Comparison of ENCODE assay signal across 4 fruit fly cellular contexts in genomic region chr2L:15907358-15907757, dm6.
A peak's percentile ranks its signal among the peaks of the same experiment; 100 is the strongest.
TF ChIP-seq lines count a peak whose summit lies in the region.

No protein-coding gene starts in this region.

- TF ChIP-seq CTCF in whole organism, embryonic (GFP tag; optimal IDR thresholded peaks at IDR 0.05; lab: Kevin White, UChicago): no peak

TF ChIP-seq in whole organism, adult, 20 proteins besides CTCF, POLR2A, EP300 and RAD21:
- TF ChIP-seq Hr96 (GFP tag; optimal IDR thresholded peaks at IDR 0.05; lab: Kevin White, UChicago): no peak
- TF ChIP-seq CG12768 (GFP tag; optimal IDR thresholded peaks at IDR 0.05; lab: Kevin White, UChicago): no peak
- TF ChIP-seq tj (GFP tag; optimal IDR thresholded peaks at IDR 0.05; lab: Kevin White, UChicago): peak; percentile 88
- no peak for TF ChIP-seq CG1620 (GFP tag; optimal IDR thresholded peaks at IDR 0.05; lab: Kevin White, UChicago)
- TF ChIP-seq ovo (GFP tag; optimal IDR thresholded peaks at IDR 0.05; lab: Kevin White, UChicago): no peak
- no peak for TF ChIP-seq CG11617 (GFP tag; optimal IDR thresholded peaks at IDR 0.05; lab: Kevin White, UChicago)
- TF ChIP-seq bab1 (GFP tag; optimal IDR thresholded peaks at IDR 0.05; lab: Kevin White, UChicago): peak; percentile 0
- TF ChIP-seq CG5204 (GFP tag; optimal IDR thresholded peaks at IDR 0.05; lab: Kevin White, UChicago): no peak

TF ChIP-seq in whole organism, embryonic, 481 proteins besides CTCF, POLR2A, EP300 and RAD21:
- TF ChIP-seq ap (GFP tag; IDR thresholded peaks at IDR 0.05; lab: Robert Waterston, UW) (no peak), CG11093 (GFP tag; IDR thresholded peaks at IDR 0.05; lab: Robert Waterston, UW) (no peak), Spps (tag; optimal IDR thresholded peaks at IDR 0.05; lab: Kevin White, UChicago) (no peak), Sry-δ (GFP tag; optimal IDR thresholded peaks at IDR 0.05; lab: Kevin White, UChicago) (no peak), tna (GFP tag; IDR thresholded peaks at IDR 0.05; lab: Robert Waterston, UW; ENCODE audit: partially characterized antibody) (no peak), CG17385 (GFP tag; optimal IDR thresholded peaks at IDR 0.05; lab: Kevin White, UChicago) (no peak), CG31388 (GFP tag; optimal IDR thresholded peaks at IDR 0.05; lab: Kevin White, UChicago) (no peak), Sin3A (optimal IDR thresholded peaks at IDR 0.05; lab: Kevin White, UChicago) (no peak), CG2889 (GFP tag; IDR thresholded peaks at IDR 0.05; lab: Robert Waterston, UW) (no peak), Ravus (GFP tag; IDR thresholded peaks at IDR 0.05; lab: Robert Waterston, UW) (no peak), dmrt11E (tag; optimal IDR thresholded peaks at IDR 0.05; lab: Kevin White, UChicago) (no peak), kah (GFP tag; optimal IDR thresholded peaks at IDR 0.05; lab: Kevin White, UChicago) (no peak), zf30C (GFP tag; optimal IDR thresholded peaks at IDR 0.05; lab: Kevin White, UChicago) (no peak), so (GFP tag; IDR thresholded peaks at IDR 0.05; lab: Robert Waterston, UW) (peak; percentile 52; the same call in 2 of the 3 replicates), CG9876 (GFP tag; optimal IDR thresholded peaks at IDR 0.05; lab: Kevin White, UChicago) (no peak), tgo (GFP tag; IDR thresholded peaks at IDR 0.05; lab: Robert Waterston, UW) (0 out of 3 replicates have a peak, but pooled peaks have one; percentile 17), grn (GFP tag; optimal IDR thresholded peaks at IDR 0.05; lab: Kevin White, UChicago) (no peak), CG18011 (GFP tag; optimal IDR thresholded peaks at IDR 0.05; lab: Kevin White, UChicago) (no peak), CG2199 (GFP tag; IDR thresholded peaks at IDR 0.05; lab: Robert Waterston, UW) (peak; percentile 54; the same call in 1 of the 3 replicates), hkb (optimal IDR thresholded peaks at IDR 0.05; lab: Kevin White, UChicago) (no peak), hkb (GFP tag; IDR thresholded peaks at IDR 0.05; lab: Robert Waterston, UW) (no peak), tap (tag; optimal IDR thresholded peaks at IDR 0.05; lab: Kevin White, UChicago) (no peak), row (GFP tag; IDR thresholded peaks at IDR 0.05; lab: Robert Waterston, UW) (peak; percentile 17; the same call in 1 of the 3 replicates), C15 (GFP tag; IDR thresholded peaks at IDR 0.05; lab: Robert Waterston, UW) (no peak)

TF ChIP-seq in whole organism, prepupa, 60 proteins besides CTCF, POLR2A, EP300 and RAD21:
- TF ChIP-seq dsx (GFP tag; optimal IDR thresholded peaks at IDR 0.05; lab: Kevin White, UChicago; ENCODE audit: poor library complexity, severe bottlenecking): peak; percentile 78
- TF ChIP-seq eg (GFP tag; IDR thresholded peaks at IDR 0.05; lab: Robert Waterston, UW): no peak
- no peak for TF ChIP-seq CG6163 (GFP tag; IDR thresholded peaks at IDR 0.05; lab: Robert Waterston, UW)
- no peak for TF ChIP-seq achi (GFP tag; optimal IDR thresholded peaks at IDR 0.05; lab: Kevin White, UChicago)
- TF ChIP-seq Eip78C (GFP tag; lab: Kevin White, UChicago): peak; percentile 67
- TF ChIP-seq CG8319 (GFP tag; optimal IDR thresholded peaks at IDR 0.05; lab: Kevin White, UChicago): no peak
- no peak for TF ChIP-seq Eip75B (GFP tag; optimal IDR thresholded peaks at IDR 0.05; lab: Kevin White, UChicago)
- TF ChIP-seq CG3919 (GFP tag; optimal IDR thresholded peaks at IDR 0.05; lab: Kevin White, UChicago): peak; percentile 32
- TF ChIP-seq CG31627 (GFP tag; optimal IDR thresholded peaks at IDR 0.05; lab: Kevin White, UChicago): no peak
- no peak for TF ChIP-seq CG15336 (GFP tag; IDR thresholded peaks at IDR 0.05; lab: Robert Waterston, UW)

TF ChIP-seq in whole organism, pupa, 21 proteins besides CTCF, POLR2A, EP300 and RAD21:
- no peak for TF ChIP-seq CG15710 (tag; optimal IDR thresholded peaks at IDR 0.05; lab: Kevin White, UChicago)
- TF ChIP-seq EcR (GFP tag; optimal IDR thresholded peaks at IDR 0.05; lab: Kevin White, UChicago): peak; percentile 17
TF ChIP-seq in whole organism, pupa: peak in this region for 1.
